Worm (Caenorhabditis elegans): ENCODE measurements around the gene K02E2.1.

Gene K02E2.1

ce11 chrV:20325417-20325816 is 25.9 kb upstream of the K02E2.1 start, which contains the start of gene Y38H6A.1:
Y38H6A.1 (plus strand) TSS chrV:20325717.
- TF ChIP-seq hlh-1 (tag; optimal IDR thresholded peaks at IDR 0.05) (no peak), zip-8 (tag; optimal IDR thresholded peaks at IDR 0.05) (no peak), mab-5 (tag; optimal IDR thresholded peaks at IDR 0.05) (no peak), nhr-237 (tag; optimal IDR thresholded peaks at IDR 0.05) (no peak), elt-3 (tag; optimal IDR thresholded peaks at IDR 0.05) (no peak), mls-2 (tag; optimal IDR thresholded peaks at IDR 0.05) (no peak), bed-3 (GFP tag; optimal IDR thresholded peaks at IDR 0.05) (no peak), ceh-43 (GFP tag; optimal IDR thresholded peaks at IDR 0.05) (no peak), sem-2 (GFP tag; optimal IDR thresholded peaks at IDR 0.05) (no peak), pha-4 (tag; optimal IDR thresholded peaks at IDR 0.05) (no peak), nhr-2 (tag; optimal IDR thresholded peaks at IDR 0.05) (no peak), unc-62 (GFP tag; optimal IDR thresholded peaks at IDR 0.05) (no peak), ceh-83 (GFP tag; optimal IDR thresholded peaks at IDR 0.05) (no peak), elt-1 (tag; optimal IDR thresholded peaks at IDR 0.05; ENCODE audit: borderline replicate concordance, insufficient read depth) (no peak), ces-1 (GFP tag; optimal IDR thresholded peaks at IDR 0.05) (no peak), flh-1 (GFP tag; optimal IDR thresholded peaks at IDR 0.05) (no peak), M03D4.4 (tag; optimal IDR thresholded peaks at IDR 0.05) (no peak), unc-39 (tag; optimal IDR thresholded peaks at IDR 0.05) (no peak), cnd-1 (tag; optimal IDR thresholded peaks at IDR 0.05) (no peak), tbx-8 (GFP tag; optimal IDR thresholded peaks at IDR 0.05) (no peak)

ce11 chrV:20335264-20335663 is 16.0 kb upstream of the K02E2.1 start, which contains the start of gene Y38H6A.5:
Y38H6A.5 (minus strand) TSS chrV:20335364.
- no peak for TF ChIP-seq lsy-2 (tag; optimal IDR thresholded peaks at IDR 0.05)
- TF ChIP-seq M03D4.4 (tag; optimal IDR thresholded peaks at IDR 0.05) = no peak
- TF ChIP-seq nhr-237 (tag; optimal IDR thresholded peaks at IDR 0.05) = no peak

DNA sequence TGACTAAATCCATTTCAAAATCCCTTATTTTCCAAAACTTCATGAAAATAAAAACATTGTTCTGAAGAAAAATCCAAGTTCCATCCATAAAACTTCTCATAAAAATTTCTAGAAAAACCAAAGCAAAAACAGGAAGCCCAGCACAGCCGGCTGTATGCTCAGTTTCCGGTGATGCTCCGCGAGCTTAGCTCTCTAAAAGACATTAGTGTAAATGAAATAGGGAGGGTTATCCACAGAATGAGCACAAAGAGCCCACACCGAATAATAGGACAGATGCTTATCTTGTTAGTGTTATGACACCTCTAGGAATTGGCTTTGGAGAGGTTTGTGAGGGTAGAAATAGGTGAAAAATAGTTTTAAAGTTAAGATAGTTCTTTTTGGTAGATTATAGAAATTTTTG is 13.3 kb upstream of the K02E2.1 start:
- TF ChIP-seq nhr-12 (tag; optimal IDR thresholded peaks at IDR 0.05) (no peak), nhr-237 (tag; optimal IDR thresholded peaks at IDR 0.05) (no peak), ces-1 (GFP tag; optimal IDR thresholded peaks at IDR 0.05) (peak; percentile 76), ceh-43 (GFP tag; optimal IDR thresholded peaks at IDR 0.05) (no peak)

DNA sequence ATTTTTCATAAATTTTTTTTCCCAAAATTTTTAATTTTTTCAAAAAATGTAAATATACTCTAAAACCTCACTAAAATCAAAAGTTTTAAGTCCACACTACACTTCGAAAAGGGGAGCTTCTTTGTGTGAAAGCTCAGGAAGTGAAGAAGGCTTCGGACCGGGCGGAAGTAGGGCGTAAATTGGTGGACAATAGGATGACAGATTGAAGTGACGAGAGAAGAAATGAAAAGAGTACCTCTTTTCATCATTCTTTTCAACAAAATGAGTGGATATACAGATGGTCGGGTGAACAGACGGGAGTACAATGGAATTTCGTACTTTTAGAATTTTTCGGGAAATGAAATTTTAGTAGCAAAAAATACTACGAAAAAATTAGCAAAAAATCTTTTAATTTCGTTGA is 12.4 kb upstream of the K02E2.1 start:
- TF ChIP-seq blmp-1 (tag; optimal IDR thresholded peaks at IDR 0.05) (no peak), ces-1 (GFP tag; optimal IDR thresholded peaks at IDR 0.05) (peak; percentile 74), unc-62 (GFP tag; optimal IDR thresholded peaks at IDR 0.05) (no peak), mep-1 (tag; optimal IDR thresholded peaks at IDR 0.05) (no peak)

- no peak for TF ChIP-seq lsy-2 (tag; optimal IDR thresholded peaks at IDR 0.05)
- no peak for TF ChIP-seq ceh-39 (tag; optimal IDR thresholded peaks at IDR 0.05)
- no peak for TF ChIP-seq tbx-8 (GFP tag; optimal IDR thresholded peaks at IDR 0.05)
These were observed 6.4 kb upstream of the K02E2.1 start, which contains the start of gene Y38H6A.3 for ce11 chrV:20344889-20345288. Y38H6A.3 (plus strand) TSS chrV:20345189.

- no peak for TF ChIP-seq M03D4.4 (tag; optimal IDR thresholded peaks at IDR 0.05)
- TF ChIP-seq hlh-1 (tag; optimal IDR thresholded peaks at IDR 0.05) = no peak
- no peak for TF ChIP-seq ztf-11 (tag; optimal IDR thresholded peaks at IDR 0.05)
- TF ChIP-seq lin-13 (tag; optimal IDR thresholded peaks at IDR 0.05) = no peak
- no peak for TF ChIP-seq nhr-237 (tag; optimal IDR thresholded peaks at IDR 0.05)
- TF ChIP-seq mep-1 (tag; optimal IDR thresholded peaks at IDR 0.05) = no peak
- no peak for TF ChIP-seq unc-120 (tag; optimal IDR thresholded peaks at IDR 0.05; ENCODE audit: poor library complexity, severe bottlenecking)
- TF ChIP-seq sptf-1 (tag; optimal IDR thresholded peaks at IDR 0.05) = no peak
- TF ChIP-seq nhr-12 (tag; optimal IDR thresholded peaks at IDR 0.05) = no peak
- no peak for TF ChIP-seq ham-2 (GFP tag; optimal IDR thresholded peaks at IDR 0.05)
- TF ChIP-seq unc-62 (GFP tag; optimal IDR thresholded peaks at IDR 0.05) = no peak
- TF ChIP-seq ceh-43 (GFP tag; optimal IDR thresholded peaks at IDR 0.05) = no peak
- TF ChIP-seq lsy-2 (tag; optimal IDR thresholded peaks at IDR 0.05) = no peak
- no peak for TF ChIP-seq elt-3 (tag; optimal IDR thresholded peaks at IDR 0.05)
- TF ChIP-seq tbx-8 (GFP tag; optimal IDR thresholded peaks at IDR 0.05) = no peak
- TF ChIP-seq blmp-1 (tag; optimal IDR thresholded peaks at IDR 0.05) = no peak
- TF ChIP-seq ceh-83 (GFP tag; optimal IDR thresholded peaks at IDR 0.05) = no peak
- TF ChIP-seq elt-1 (tag; optimal IDR thresholded peaks at IDR 0.05; ENCODE audit: borderline replicate concordance, insufficient read depth) = no peak
These were observed 3.7 kb upstream of the K02E2.1 start for ce11 chrV:20347625-20348024.

Data from whole organism, mixed stage, embryonic.